Worm (Caenorhabditis elegans): ENCODE data around the gene F02D10.6.

DNA sequence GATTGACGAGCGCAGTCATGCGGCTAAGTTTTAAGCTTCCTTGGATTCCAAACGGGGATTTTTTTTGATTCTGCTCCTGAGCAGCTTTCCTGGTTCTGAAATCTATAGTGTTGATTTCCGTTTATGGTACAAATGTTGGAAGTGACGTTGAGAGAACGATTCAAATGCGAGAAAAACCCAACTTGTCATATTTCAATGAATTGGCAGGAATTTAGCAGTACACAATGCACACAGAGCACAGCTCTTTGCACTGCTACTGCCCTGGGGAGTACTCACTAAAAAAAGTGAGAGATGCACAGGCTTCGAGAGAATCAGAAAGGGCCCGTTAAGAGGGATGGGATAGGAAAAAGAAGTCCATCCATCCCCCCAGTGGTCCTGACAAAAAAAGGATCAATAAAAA, 49.1 kb upstream of the F02D10.6 start, which contains the start of gene sad-1:
- TF ChIP-seq sox-4 (tag; optimal IDR thresholded peaks at IDR 0.05) (no peak), dve-1 (tag; optimal IDR thresholded peaks at IDR 0.05) (no peak), nhr-11 (tag; optimal IDR thresholded peaks at IDR 0.05) (no peak), T23F11.4 (GFP tag; optimal IDR thresholded peaks at IDR 0.05) (no peak), tbx-2 (tag; optimal IDR thresholded peaks at IDR 0.05) (no peak), nfya-1 (tag; optimal IDR thresholded peaks at IDR 0.05) (no peak), eyg-1 (tag; optimal IDR thresholded peaks at IDR 0.05) (no peak), ceh-45 (GFP tag; IDR thresholded peaks at IDR 0.05) (no peak), pqm-1 (tag; optimal IDR thresholded peaks at IDR 0.05) (no peak), ama-1 (optimal IDR thresholded peaks at IDR 0.05) (no peak), pag-3 (tag; optimal IDR thresholded peaks at IDR 0.05; ENCODE audit: borderline replicate concordance) (no peak), fkh-10 (GFP tag; optimal IDR thresholded peaks at IDR 0.05) (no peak), hlh-30 (tag; optimal IDR thresholded peaks at IDR 0.05; ENCODE audit: insufficient read depth) (no peak)
